Fruit fly (Drosophila melanogaster) whole organism: ENCODE data around the gene Lcp65Ag1.

ENCODE experiments used
- CG8478 ChIP-seq: fragments of >200 bp; optimal IDR thresholded peaks from 2 replicates; lab custom pipeline; 2018; ENCODE audit warnings: inconsistent platforms
- Dll ChIP-seq: fragments of >200 bp; optimal IDR thresholded peaks from 2 replicates; lab custom pipeline; 2017
- pan ChIP-seq: fragments of >200 bp; optimal IDR thresholded peaks from 2 replicates; lab custom pipeline; 2017
- psq ChIP-seq: fragments of >200 bp; optimal IDR thresholded peaks from 2 replicates; lab custom pipeline; 2017
- usp ChIP-seq: fragments of >200 bp; optimal IDR thresholded peaks from 2 replicates; lab custom pipeline; 2017; ENCODE audit warnings: missing biosample characterization, missing genetic modification characterization, mixed read lengths

dm6 chr3L:6125409-6125689 lies 9.7 kb downstream of the Lcp65Ag1 start:
- TF ChIP-seq pan (lab: Kevin White, UChicago) (no peak), Dll (lab: Kevin White, UChicago) (no peak), CG8478 (lab: Kevin White, UChicago) (no peak), usp (no peak), psq (no peak)
